Worm (Caenorhabditis elegans): ENCODE measurements around the gene B0244.15.

The B0244.15 gene

ce11 chrIII:5758519-5759099 lies 15.4 kb downstream of the B0244.15 start (continued):
- TF ChIP-seq ceh-20 (GFP tag; IDR thresholded peaks at IDR 0.05): peak; percentile 70; the same call in 1 of the 2 replicates
- TF ChIP-seq ZK337.2 (GFP tag; IDR thresholded peaks at IDR 0.05): no peak
- TF ChIP-seq Y48G9A.11 (GFP tag; IDR thresholded peaks at IDR 0.05): no peak
- TF ChIP-seq hmg-1.1 (GFP tag; IDR thresholded peaks at IDR 0.05): peak; percentile 44; the same call in 1 of the 2 replicates
- TF ChIP-seq ctbp-1 (GFP tag; IDR thresholded peaks at IDR 0.05): peak; percentile 84
- no peak for TF ChIP-seq daf-16 (GFP tag; optimal IDR thresholded peaks at IDR 0.05)
- TF ChIP-seq daf-16 (tag; optimal IDR thresholded peaks at IDR 0.05): no peak
- peak; percentile 50 for TF ChIP-seq dmd-6 (GFP tag; IDR thresholded peaks at IDR 0.05)
- no peak for TF ChIP-seq Y75B8A.6 (GFP tag; IDR thresholded peaks at IDR 0.05)
- 0 out of 2 replicates have a peak, but pooled peaks have one; percentile 29 for TF ChIP-seq egl-43 (GFP tag; IDR thresholded peaks at IDR 0.05)
- TF ChIP-seq spr-3 (GFP tag; optimal IDR thresholded peaks at IDR 0.05): no peak
- peak; percentile 64 for TF ChIP-seq hlh-11 (tag; optimal IDR thresholded peaks at IDR 0.05)
- peak; percentile 58 to 66 for TF ChIP-seq lsy-2 (tag; optimal IDR thresholded peaks at IDR 0.05)
- TF ChIP-seq unc-62 (GFP tag; optimal IDR thresholded peaks at IDR 0.05 in 1 of 2): peak in 1 of 2 experiments; percentile 99
- TF ChIP-seq unc-62 (tag; optimal IDR thresholded peaks at IDR 0.05): no peak
- TF ChIP-seq dpl-1 (GFP tag; optimal IDR thresholded peaks at IDR 0.05): peak; percentile 21
- peak in 1 of 2 experiments; percentile 65 for TF ChIP-seq hif-1 (tag; optimal IDR thresholded peaks at IDR 0.05)
- TF ChIP-seq set-16 (GFP tag; IDR thresholded peaks at IDR 0.05): no peak
- TF ChIP-seq daf-19 (GFP tag; conservative IDR thresholded peaks at IDR 0.05): no peak
- TF ChIP-seq ceh-82 (tag; optimal IDR thresholded peaks at IDR 0.05): no peak

DNA sequence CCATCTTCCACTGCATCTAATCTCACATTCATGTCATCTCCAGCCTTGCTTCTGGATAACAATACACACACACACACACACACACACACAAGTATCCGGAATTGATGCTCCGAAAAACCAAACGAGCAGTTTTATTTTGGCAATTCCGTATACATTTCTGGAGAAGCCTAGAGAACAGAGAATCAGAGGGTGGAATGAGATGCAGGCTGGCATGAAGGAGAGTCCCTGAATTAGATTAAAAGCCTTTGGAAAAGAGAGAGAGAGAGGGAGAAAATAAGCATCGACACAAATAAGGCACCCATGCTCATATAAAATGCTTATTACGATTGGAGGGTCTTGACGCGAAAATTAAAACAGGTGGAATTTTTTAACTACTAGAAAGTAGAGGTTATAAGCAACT lies 17.5 kb downstream of the B0244.15 start:
- TF ChIP-seq ctbp-1 (GFP tag; IDR thresholded peaks at IDR 0.05) (0 out of 2 replicates have a peak, but pooled peaks have one; percentile 7), D1046.2 (GFP tag; IDR thresholded peaks at IDR 0.05) (no peak), aha-1 (tag) (peak; percentile 85), ZK337.2 (GFP tag; IDR thresholded peaks at IDR 0.05) (no peak), R02D3.7 (tag; optimal IDR thresholded peaks at IDR 0.05) (no peak), unc-62 (GFP tag; optimal IDR thresholded peaks at IDR 0.05 in 1 of 2) (peak in 1 of 2 experiments; percentile 1), unc-62 (tag; optimal IDR thresholded peaks at IDR 0.05) (no peak), lsy-2 (tag; optimal IDR thresholded peaks at IDR 0.05) (peak in 1 of 2 experiments; percentile 28), madf-9 (GFP tag; conservative IDR thresholded peaks at IDR 0.05) (no peak), rbr-2 (tag; optimal IDR thresholded peaks at IDR 0.05) (no peak)

DNA sequence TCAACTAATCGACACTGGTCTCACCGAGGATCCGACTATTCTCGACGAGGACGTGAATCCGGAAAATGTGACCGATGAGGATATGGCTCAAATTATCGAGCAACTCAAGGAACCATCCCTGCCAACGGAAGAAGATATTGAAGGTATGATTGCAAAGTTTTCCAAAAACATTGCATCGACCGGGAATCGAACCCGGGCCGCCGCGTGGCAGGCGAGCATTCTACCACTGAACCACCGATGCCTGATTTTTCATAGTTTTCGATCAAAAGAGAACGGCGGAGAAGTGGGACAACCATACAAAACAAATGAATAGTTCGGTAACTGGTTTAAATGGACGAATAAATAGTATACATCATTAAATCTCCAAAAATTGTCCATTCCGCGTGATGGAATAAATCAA lies 18.7 kb downstream of the B0244.15 start:
- 0 out of 2 replicates have a peak, but pooled peaks have one; percentile 8 for TF ChIP-seq daf-19 (GFP tag; conservative IDR thresholded peaks at IDR 0.05)
- no peak for TF ChIP-seq ceh-28 (tag; optimal IDR thresholded peaks at IDR 0.05)
- no peak for TF ChIP-seq nhr-76 (tag; optimal IDR thresholded peaks at IDR 0.05)
- no peak for TF ChIP-seq nhr-28 (tag; optimal IDR thresholded peaks at IDR 0.05)
- peak; percentile 17 for TF ChIP-seq mes-2 (tag; optimal IDR thresholded peaks at IDR 0.05; ENCODE audit: poor library complexity, severe bottlenecking)
- TF ChIP-seq spr-1 (tag; optimal IDR thresholded peaks at IDR 0.05): peak; percentile 11
- TF ChIP-seq aha-1 (tag): no peak
- no peak for TF ChIP-seq mdl-1 (tag; optimal IDR thresholded peaks at IDR 0.05)
- no peak for TF ChIP-seq T20F7.1 (GFP tag; optimal IDR thresholded peaks at IDR 0.05)
- no peak for TF ChIP-seq ZK546.5 (tag; optimal IDR thresholded peaks at IDR 0.05)
- no peak for TF ChIP-seq duxl-1 (tag; optimal IDR thresholded peaks at IDR 0.05; ENCODE audit: poor library complexity)
- no peak for TF ChIP-seq set-16 (GFP tag; IDR thresholded peaks at IDR 0.05)
- no peak for TF ChIP-seq F37D6.2 (tag; optimal IDR thresholded peaks at IDR 0.05)
- TF ChIP-seq ama-1 (optimal IDR thresholded peaks at IDR 0.05): no peak
- TF ChIP-seq lir-3 (tag; optimal IDR thresholded peaks at IDR 0.05): no peak
- peak; percentile 50; the same call in 1 of the 2 replicates for TF ChIP-seq hmg-1.1 (GFP tag; IDR thresholded peaks at IDR 0.05)
- TF ChIP-seq Y48G9A.11 (GFP tag; IDR thresholded peaks at IDR 0.05): peak; percentile 73; the same call in 1 of the 2 replicates
- 0 out of 2 replicates have a peak, but pooled peaks have one; percentile 70 for TF ChIP-seq D1046.2 (GFP tag; IDR thresholded peaks at IDR 0.05)
- no peak for TF ChIP-seq daf-12 (tag; optimal IDR thresholded peaks at IDR 0.05)
- TF ChIP-seq zip-11 (GFP tag; IDR thresholded peaks at IDR 0.05): no peak
- TF ChIP-seq ceh-82 (tag; optimal IDR thresholded peaks at IDR 0.05): no peak
- TF ChIP-seq nhr-6 (tag; optimal IDR thresholded peaks at IDR 0.05): no peak
- peak; percentile 12 for TF ChIP-seq dve-1 (tag; optimal IDR thresholded peaks at IDR 0.05; ENCODE audit: insufficient read depth)
- TF ChIP-seq mdt-29 (GFP tag; IDR thresholded peaks at IDR 0.05): no peak
- no peak for TF ChIP-seq lin-29 (GFP tag; IDR thresholded peaks at IDR 0.05)
- TF ChIP-seq Y105C5A.15 (GFP tag; IDR thresholded peaks at IDR 0.05): peak; percentile 76; the same call in 1 of the 2 replicates
- no peak for TF ChIP-seq attf-4 (tag; optimal IDR thresholded peaks at IDR 0.05)
- no peak for TF ChIP-seq lin-1 (GFP tag; IDR thresholded peaks at IDR 0.05)
- TF ChIP-seq aly-2 (tag; optimal IDR thresholded peaks at IDR 0.05): no peak

All from whole organism, L4 larva.